Fruit fly (Drosophila melanogaster) whole organism, adult: Measurements from ENCODE around the gene Nmdmc.
A peak's percentile ranks its signal among the peaks of the same experiment; 100 is the strongest.

Source experiments
- CG11617 ChIP-seq: fragments of 200-800 bp; sonication (Bioruptor generic); optimal IDR thresholded peaks from 2 replicates; lab custom pipeline; 2017; ENCODE audit warnings: mild to moderate bottlenecking, missing biosample characterization, missing genetic modification reagents, missing genetic modification characterization
- CG12768 ChIP-seq: fragments of 200-800 bp; sonication (Bioruptor generic); optimal IDR thresholded peaks from 2 replicates; lab custom pipeline; 2017; ENCODE audit warnings: missing biosample characterization, missing genetic modification characterization, mild to moderate bottlenecking, moderate library complexity, missing genetic modification reagents
- CG14711 ChIP-seq: fragments of 200-800 bp; sonication (Bioruptor generic); optimal IDR thresholded peaks from 2 replicates; lab custom pipeline; 2018; ENCODE audit warnings: missing biosample characterization, mild to moderate bottlenecking, missing genetic modification characterization, moderate library complexity
- CG1620 ChIP-seq: fragments of 200-800 bp; sonication (Bioruptor generic); optimal IDR thresholded peaks from 2 replicates; lab custom pipeline; 2016; ENCODE audit warnings: missing biosample characterization, missing genetic modification characterization
- CG33017 ChIP-seq: fragments of 200-800 bp; sonication (Bioruptor generic); optimal IDR thresholded peaks from 2 replicates; lab custom pipeline; 2018; ENCODE audit warnings: missing biosample characterization, mild to moderate bottlenecking, missing genetic modification characterization, moderate library complexity
- CG5204 ChIP-seq: fragments of 200-800 bp; sonication (Bioruptor generic); optimal IDR thresholded peaks from 2 replicates; lab custom pipeline; 2016; ENCODE audit warnings: missing biosample characterization, missing genetic modification characterization
- CG7045 ChIP-seq: fragments of 200-800 bp; sonication (Bioruptor generic); optimal IDR thresholded peaks from 2 replicates; lab custom pipeline; 2017; ENCODE audit warnings: missing biosample characterization, mild to moderate bottlenecking, missing genetic modification characterization
- CG7101 ChIP-seq: fragments of 200-800 bp; sonication (Bioruptor generic); optimal IDR thresholded peaks from 2 replicates; lab custom pipeline; 2018; ENCODE audit warnings: missing biosample characterization, mild to moderate bottlenecking, missing genetic modification characterization, moderate library complexity
- Clk ChIP-seq: fragments of 200-800 bp; sonication (Bioruptor generic); optimal IDR thresholded peaks from 2 replicates; lab custom pipeline; 2017; ENCODE audit warnings: missing biosample characterization, missing genetic modification characterization
- Crg-1 ChIP-seq: fragments of 200-800 bp; sonication (Bioruptor generic); optimal IDR thresholded peaks from 2 replicates; lab custom pipeline; 2016; ENCODE audit warnings: missing biosample characterization, missing genetic modification characterization
- Hr96 ChIP-seq: fragments of 200-800 bp; sonication (Bioruptor generic); optimal IDR thresholded peaks from 2 replicates; lab custom pipeline; 2016; ENCODE audit warnings: missing biosample characterization, missing genetic modification characterization
- Mnt ChIP-seq: fragments of 200-800 bp; sonication (Bioruptor generic); optimal IDR thresholded peaks from 2 replicates; lab custom pipeline; 2016; ENCODE audit warnings: missing biosample characterization, mild to moderate bottlenecking, missing genetic modification characterization
- bab1 ChIP-seq: fragments of 200-800 bp; sonication (Bioruptor generic); optimal IDR thresholded peaks from 3 replicates; lab custom pipeline; 2019; ENCODE audit warnings: missing biosample characterization, mild to moderate bottlenecking, missing genetic modification characterization, moderate library complexity
- cic ChIP-seq: fragments of 200-800 bp; sonication (Bioruptor generic); optimal IDR thresholded peaks from 2 replicates; lab custom pipeline; 2017; ENCODE audit warnings: missing biosample characterization, mild to moderate bottlenecking, missing genetic modification characterization, moderate library complexity
- cnc ChIP-seq, 2 experiments: fragments of >200 bp; optimal IDR thresholded peaks; 2 replicates each; lab custom pipeline; 2017
- kay ChIP-seq: fragments of 200-800 bp; sonication (Bioruptor generic); peaks from one replicate; lab custom pipeline; 2016; ENCODE audit warnings: missing biosample characterization, missing genetic modification characterization, borderline replicate concordance
- ovo ChIP-seq: fragments of 200-800 bp; sonication (Bioruptor generic); optimal IDR thresholded peaks from 2 replicates; lab custom pipeline; 2016; ENCODE audit warnings: missing biosample characterization, missing genetic modification characterization
- pad ChIP-seq: fragments of 200-800 bp; sonication (Bioruptor generic); optimal IDR thresholded peaks from 3 replicates; lab custom pipeline; 2017; ENCODE audit warnings: missing biosample characterization, missing genetic modification characterization, mild to moderate bottlenecking, moderate library complexity, missing genetic modification reagents
- tj ChIP-seq: fragments of 200-800 bp; sonication (Bioruptor generic); optimal IDR thresholded peaks from 3 replicates; lab custom pipeline; 2017; ENCODE audit warnings: missing biosample characterization, mild to moderate bottlenecking, missing genetic modification characterization, moderate library complexity
- toe ChIP-seq: fragments of 200-800 bp; sonication (Bioruptor generic); optimal IDR thresholded peaks from 2 replicates; lab custom pipeline; 2016; ENCODE audit warnings: missing biosample characterization, missing genetic modification characterization

Nmdmc gene

DNA sequence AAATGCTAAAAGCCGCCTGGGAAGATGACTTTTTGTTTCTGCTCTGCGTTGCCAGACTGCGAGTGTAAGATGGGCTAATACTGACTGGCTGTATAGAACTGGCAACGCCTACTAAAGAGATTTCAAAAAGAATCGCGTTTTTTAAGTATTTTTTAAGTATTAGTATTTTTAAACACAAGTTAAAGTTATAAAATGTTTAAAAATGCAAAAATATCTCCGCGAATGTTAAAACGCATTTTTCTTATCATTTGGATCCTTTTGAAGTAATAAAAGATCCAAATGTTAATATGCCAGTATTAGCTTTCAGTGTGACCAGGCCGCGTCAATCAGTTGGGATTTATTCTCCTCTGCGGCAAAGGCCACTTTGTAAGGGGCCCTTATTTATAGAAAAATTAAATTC, 44.2 kb downstream of the Nmdmc start, which contains the start of the genes Prosbeta3 and Iru:
Gene Prosbeta3 (minus strand): TSS at position 98 of the 400 bp plus-strand sequence.
Gene Iru (plus strand): TSS at position 328 of the 400 bp plus-strand sequence.
- TF ChIP-seq tj (GFP tag; lab: Kevin White, UChicago): no peak
- no peak for TF ChIP-seq CG14711
- TF ChIP-seq Mnt (GFP tag; lab: Kevin White, UChicago): peak; percentile 4
- no peak for TF ChIP-seq cic
- no peak for TF ChIP-seq CG7101 (tag; lab: Kevin White, UChicago)

DNA sequence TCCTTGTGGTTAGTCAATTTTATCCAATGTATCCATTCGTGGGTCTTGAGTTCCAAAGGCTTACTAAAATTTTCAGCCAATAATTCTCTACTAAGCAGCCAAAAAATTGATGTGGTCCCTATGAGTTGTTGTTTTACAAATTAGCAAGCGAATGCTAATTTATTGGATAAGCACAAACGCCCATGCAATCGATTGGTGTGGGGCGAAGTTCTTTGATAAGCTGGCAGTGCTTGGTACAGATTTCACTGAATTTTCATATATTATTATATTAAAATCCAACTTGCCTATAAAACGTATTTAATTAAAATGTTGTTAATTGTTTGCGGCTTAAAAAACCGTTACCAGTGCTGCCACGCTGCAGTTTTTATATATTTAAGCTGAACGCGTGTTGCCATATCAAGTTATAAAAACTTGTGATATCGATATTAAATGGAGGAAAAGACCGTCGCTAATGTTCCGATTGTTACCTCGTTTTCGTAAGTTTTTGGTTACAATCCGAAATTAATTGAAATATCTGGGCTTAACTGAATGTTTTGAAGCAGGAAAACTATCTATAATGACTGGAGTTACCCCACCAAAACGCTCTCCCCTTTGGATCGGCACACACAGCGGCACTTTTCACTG, 46.6 kb downstream of the Nmdmc start, which contains the start of the genes CG31100 and CG11980:
Gene CG31100 (minus strand): TSS at position 51 of the 624 bp plus-strand sequence.
Gene CG11980 (plus strand): TSS at position 418 of the 624 bp plus-strand sequence.
- TF ChIP-seq bab1 (GFP tag; lab: Kevin White, UChicago) (peak; percentile 34), CG7101 (tag; lab: Kevin White, UChicago) (no peak), Mnt (GFP tag; lab: Kevin White, UChicago) (peak; percentile 39)

DNA sequence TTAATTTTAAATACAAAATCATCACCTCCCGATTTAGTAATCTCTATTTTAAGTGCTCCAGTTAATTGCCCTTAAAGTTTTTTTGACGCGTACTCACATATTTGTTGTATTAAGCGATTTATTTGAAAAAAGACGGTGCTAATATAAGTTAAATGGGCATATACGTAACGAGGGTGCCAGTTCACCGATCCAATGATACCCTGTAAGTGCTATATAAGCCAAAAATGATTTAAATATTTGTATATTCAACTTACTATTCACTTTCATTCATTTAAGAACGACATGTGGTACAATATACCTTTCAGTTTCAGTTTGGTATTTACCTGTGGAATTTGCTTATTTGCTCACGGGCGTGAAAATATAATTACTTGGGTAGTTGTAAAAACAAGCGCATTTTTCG, 47.8 kb downstream of the Nmdmc start:
- TF ChIP-seq bab1 (GFP tag; lab: Kevin White, UChicago) (no peak), CG7101 (tag; lab: Kevin White, UChicago) (peak; percentile 34), Crg-1 (GFP tag; lab: Kevin White, UChicago) (no peak)

DNA sequence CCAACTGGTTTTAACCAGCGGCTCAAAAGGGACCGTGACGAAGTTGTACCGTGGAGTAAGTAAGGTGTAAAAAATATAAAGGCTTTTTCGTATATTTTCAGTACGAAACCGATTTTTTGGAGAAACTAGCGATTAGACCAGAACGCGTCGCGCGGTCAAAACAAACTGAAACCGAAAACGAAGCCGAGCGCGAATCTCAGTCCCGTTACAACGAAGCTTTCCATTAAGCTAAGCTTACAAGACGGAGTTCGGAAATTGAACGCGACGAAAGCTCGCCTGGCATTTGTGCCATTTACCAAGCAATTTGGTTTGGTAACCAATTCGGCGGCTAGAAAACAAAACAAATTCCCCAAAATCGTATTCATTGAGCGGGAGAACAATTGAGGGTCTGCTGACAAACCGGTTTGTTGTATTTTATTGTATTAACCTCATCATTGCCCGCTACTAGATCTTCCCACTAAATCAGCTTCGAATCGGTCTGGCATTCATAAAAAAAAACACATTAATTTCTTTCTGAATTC, 48.6 kb downstream of the Nmdmc start:
- TF ChIP-seq ovo (peak; percentile 56), pad (GFP tag; lab: Kevin White, UChicago) (no peak)

DNA sequence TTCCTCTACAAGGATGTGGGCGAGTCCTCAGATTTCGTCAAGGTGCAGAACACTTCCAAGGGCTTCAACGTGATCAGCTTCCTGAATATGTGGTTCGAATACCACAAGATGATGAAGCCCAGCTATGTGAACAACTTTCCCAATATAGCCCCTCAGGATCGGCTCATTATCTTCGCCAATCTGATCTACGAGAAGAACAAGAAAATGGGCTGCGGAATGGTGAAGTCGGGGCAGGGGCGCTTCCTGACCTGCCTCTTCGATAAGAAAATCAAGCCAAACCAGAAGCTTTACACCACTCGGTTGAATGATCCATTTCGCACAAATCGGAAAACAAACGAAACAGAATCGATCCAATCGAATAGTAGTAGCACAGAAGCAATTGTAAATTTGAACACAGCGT, 52.1 kb downstream of the Nmdmc start:
- TF ChIP-seq toe (GFP tag; lab: Kevin White, UChicago): no peak
- TF ChIP-seq Hr96 (GFP tag; lab: Kevin White, UChicago): no peak
- TF ChIP-seq CG7045 (GFP tag; lab: Kevin White, UChicago): no peak
- TF ChIP-seq bab1 (GFP tag; lab: Kevin White, UChicago): no peak
- TF ChIP-seq cnc (optimal IDR thresholded peaks at IDR 0.05; lab: Kevin White, UChicago): no peak
- TF ChIP-seq CG33017: no peak
- no peak for TF ChIP-seq tj (GFP tag; lab: Kevin White, UChicago)
- no peak for TF ChIP-seq pad (GFP tag; lab: Kevin White, UChicago)

DNA sequence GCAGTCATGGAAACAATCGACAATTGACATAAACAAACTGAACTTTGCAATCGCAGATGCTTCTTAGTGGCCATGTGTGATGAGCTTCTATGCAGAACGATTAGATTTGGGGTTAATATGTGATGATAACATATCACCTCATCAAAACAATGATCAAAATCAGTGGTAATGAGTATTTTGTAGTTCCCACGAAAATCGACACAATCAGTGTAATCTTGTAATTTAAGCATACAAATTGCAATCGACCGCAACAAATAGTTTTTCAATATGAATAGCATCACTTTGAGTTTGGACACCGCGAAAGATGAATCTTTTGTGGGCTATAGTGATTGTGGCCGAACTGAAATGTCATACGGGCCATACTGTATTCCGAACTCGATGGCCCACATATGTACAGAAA, 53.0 kb downstream of the Nmdmc start, which contains the start of gene CG11977:
Gene CG11977 (plus strand): TSS at position 301 of the 400 bp plus-strand sequence.
- TF ChIP-seq CG7045 (GFP tag; lab: Kevin White, UChicago) (no peak), cic (no peak), Mnt (GFP tag; lab: Kevin White, UChicago) (no peak), Hr96 (GFP tag; lab: Kevin White, UChicago) (no peak), CG33017 (no peak), pad (GFP tag; lab: Kevin White, UChicago) (no peak), cnc (optimal IDR thresholded peaks at IDR 0.05; lab: Kevin White, UChicago) (no peak), ovo (no peak), CG11617 (GFP tag; lab: Kevin White, UChicago) (no peak), CG7101 (tag; lab: Kevin White, UChicago) (no peak), CG5204 (no peak), bab1 (GFP tag; lab: Kevin White, UChicago) (no peak), Clk (no peak), CG14711 (no peak), Crg-1 (GFP tag; lab: Kevin White, UChicago) (no peak), toe (GFP tag; lab: Kevin White, UChicago) (no peak), tj (GFP tag; lab: Kevin White, UChicago) (no peak)

DNA sequence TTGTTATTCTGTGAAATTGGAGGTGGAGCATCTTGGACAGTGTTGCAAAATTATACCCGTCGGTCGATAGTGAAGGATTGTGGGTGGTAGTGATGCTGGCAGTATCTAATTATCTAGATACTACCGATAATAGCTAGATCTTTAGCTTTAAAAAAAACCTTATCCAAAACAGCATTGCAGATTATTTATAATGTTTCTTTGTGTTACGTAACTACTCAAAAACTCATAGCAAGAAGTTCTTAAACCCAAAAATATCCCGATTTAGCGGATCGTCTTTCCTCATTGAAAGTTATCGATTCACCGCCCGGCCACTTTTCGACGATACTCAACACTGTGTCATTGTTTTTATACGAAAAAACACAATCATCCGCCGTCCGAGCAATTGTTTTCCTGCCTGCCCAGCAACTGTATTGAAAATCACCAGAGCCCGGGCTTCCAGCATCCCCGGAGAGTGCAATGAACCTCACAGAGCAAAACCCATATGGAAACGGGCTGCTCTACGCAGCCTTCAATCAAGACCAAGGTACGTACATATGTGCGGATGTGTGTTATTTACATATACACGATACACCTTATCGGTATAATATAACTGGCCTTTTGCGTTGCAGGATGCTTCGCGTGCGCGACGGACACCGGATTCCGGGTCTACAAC, 57.3 kb downstream of the Nmdmc start, which contains the start of gene CG11975:
Gene CG11975 (plus strand): TSS at position 326 of the 652 bp plus-strand sequence.
- TF ChIP-seq CG14711 (peak; percentile 68), CG7101 (tag; lab: Kevin White, UChicago) (peak; percentile 85), pad (GFP tag; lab: Kevin White, UChicago) (peak; percentile 76), CG12768 (GFP tag; lab: Kevin White, UChicago) (peak; percentile 87), CG1620 (GFP tag; lab: Kevin White, UChicago) (peak; percentile 90), tj (GFP tag; lab: Kevin White, UChicago) (peak; percentile 49), bab1 (GFP tag; lab: Kevin White, UChicago) (peak; percentile 23), Crg-1 (GFP tag; lab: Kevin White, UChicago) (peak; percentile 89), Clk (peak; percentile 74), CG7045 (GFP tag; lab: Kevin White, UChicago) (peak; percentile 71), cnc (optimal IDR thresholded peaks at IDR 0.05; lab: Kevin White, UChicago) (no peak), toe (GFP tag; lab: Kevin White, UChicago) (peak; percentile 93), ovo (peak; percentile 85), kay (GFP tag; lab: Kevin White, UChicago) (no peak), CG33017 (peak; percentile 56), cic (peak; percentile 49), Mnt (GFP tag; lab: Kevin White, UChicago) (peak; percentile 79), CG5204 (peak; percentile 90), Hr96 (GFP tag; lab: Kevin White, UChicago) (peak; percentile 93), CG11617 (GFP tag; lab: Kevin White, UChicago) (peak; percentile 75)
